Worm (Caenorhabditis elegans) whole organism, young adult: Measurements from ENCODE around the gene F58D2.3.

Source experiments
- F39B2.1 ChIP-seq: fragments of 200-800 bp; sonication (Bioruptor generic); IDR thresholded peaks from 2 replicates; pipeline ENCODE4 v1.3.6; 2022; ENCODE audit warnings: missing genetic modification reagents, missing genetic modification characterization, missing compliant biosample characterization
- sdz-38 ChIP-seq: sonication (generic microtip); optimal IDR thresholded peaks from 2 replicates; lab custom pipeline; 2016; ENCODE audit warnings: missing genotype, missing genetic modification characterization, missing compliant biosample characterization

DNA sequence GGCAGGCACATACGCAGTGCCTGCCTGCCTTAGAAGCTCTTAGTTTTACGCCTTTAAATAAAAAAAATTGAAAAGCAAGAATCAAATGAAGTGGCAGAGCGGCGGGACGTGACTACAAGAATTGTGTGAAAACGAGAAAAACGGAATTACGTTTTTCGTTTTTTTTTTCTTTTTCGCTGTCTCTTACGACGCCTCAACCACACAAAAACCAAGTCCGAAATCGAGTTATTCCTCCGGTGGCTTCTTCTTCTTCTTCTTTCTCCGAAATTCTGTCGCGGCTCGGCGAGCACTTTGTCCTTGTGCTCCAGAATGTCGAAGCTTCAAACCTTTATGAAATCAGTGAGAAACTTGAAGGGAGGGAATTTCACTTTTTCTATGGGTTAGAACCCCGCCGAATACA, 40.0 kb upstream of the F58D2.3 start:
- TF ChIP-seq sdz-38 (tag; lab: Kevin White, UChicago) (no peak), F39B2.1 (GFP tag; lab: Robert Waterston, UW) (no peak)
